Fruit fly (Drosophila melanogaster): ENCODE results near the gene Akh.
A peak's percentile ranks its signal among the peaks of the same experiment; 100 is the strongest.

Akh gene

DNA sequence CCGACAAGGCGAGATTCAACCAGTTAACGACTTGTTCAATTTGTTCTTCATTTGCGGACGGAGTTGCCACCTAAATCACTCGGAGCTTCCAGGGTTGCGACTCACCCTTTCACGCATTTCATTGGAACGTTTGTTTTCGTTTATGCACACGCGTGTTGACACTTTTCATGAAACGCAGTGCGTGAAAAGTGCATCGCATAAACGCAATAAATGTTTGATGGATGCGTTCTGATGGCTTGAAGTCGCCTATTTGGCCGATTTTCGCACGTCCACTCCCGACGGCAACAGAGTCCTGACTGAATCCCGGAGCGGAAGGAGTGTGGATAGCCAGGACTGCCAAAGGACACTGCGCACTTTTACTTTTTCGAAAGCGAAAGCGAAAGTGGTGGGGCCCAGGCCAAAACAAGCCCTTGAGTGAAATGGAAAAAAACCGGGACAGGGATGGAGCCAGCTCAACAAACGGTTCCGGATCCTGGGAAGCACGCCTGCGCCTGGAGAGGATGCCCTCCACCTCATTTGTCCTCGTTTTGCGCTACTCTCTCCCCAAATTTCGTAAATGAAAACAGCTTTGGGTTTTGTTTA is 36.8 kb downstream of the Akh start, which contains the start of gene Teh4 (continued):
- peak; percentile 5 for TF ChIP-seq net (GFP tag; optimal IDR thresholded peaks at IDR 0.05)
- no peak for TF ChIP-seq Hr4 (GFP tag; optimal IDR thresholded peaks at IDR 0.05)
- peak; percentile 24 for TF ChIP-seq fd59A (GFP tag; optimal IDR thresholded peaks at IDR 0.05)
- no peak for TF ChIP-seq CG16779 (tag; optimal IDR thresholded peaks at IDR 0.05)
- no peak for TF ChIP-seq CG11294 (GFP tag; IDR thresholded peaks at IDR 0.05)
- TF ChIP-seq Met (GFP tag; optimal IDR thresholded peaks at IDR 0.05), result no peak
- 0 out of 3 replicates have a peak, but pooled peaks have one; percentile 21 for TF ChIP-seq CG8119 (GFP tag; IDR thresholded peaks at IDR 0.05)

DNA sequence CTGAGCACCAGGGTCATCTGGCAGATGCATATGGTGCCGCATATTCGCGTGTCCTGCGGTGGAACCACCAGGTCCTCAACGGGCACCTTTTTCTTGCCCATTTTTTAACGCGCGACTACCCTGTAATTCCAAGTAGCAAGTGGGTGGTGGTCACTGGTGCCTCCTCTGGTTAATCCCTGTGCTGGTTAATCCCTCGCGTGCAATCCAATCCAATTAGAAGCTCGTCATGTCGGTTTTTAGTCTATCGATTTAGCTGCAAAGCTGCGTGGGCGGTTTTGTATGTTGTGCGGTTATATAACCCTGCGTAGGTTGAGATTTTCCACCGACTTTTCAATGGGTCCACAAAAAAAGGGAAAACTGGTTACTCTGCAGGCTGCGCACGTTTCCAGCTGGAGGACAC is 43.3 kb downstream of the Akh start, which contains the start of gene Teh3:
TSS of gene Teh3 (minus strand) at position 101 of the 400 bp plus-strand sequence.
- TF ChIP-seq CG34406 (GFP tag; optimal IDR thresholded peaks at IDR 0.05) (no peak), acj6 (GFP tag; optimal IDR thresholded peaks at IDR 0.05) (no peak), Ets96B (tag; optimal IDR thresholded peaks at IDR 0.05) (no peak), CG3032 (tag; optimal IDR thresholded peaks at IDR 0.05) (no peak), CG6854 (GFP tag; optimal IDR thresholded peaks at IDR 0.05) (no peak), achi (GFP tag; optimal IDR thresholded peaks at IDR 0.05) (no peak), dac (GFP tag; optimal IDR thresholded peaks at IDR 0.05) (no peak), spab (GFP tag; optimal IDR thresholded peaks at IDR 0.05) (no peak), topi (GFP tag; optimal IDR thresholded peaks at IDR 0.05) (no peak), CG15336 (GFP tag; IDR thresholded peaks at IDR 0.05) (no peak), CG9139 (GFP tag; optimal IDR thresholded peaks at IDR 0.05) (no peak), CG8632 (GFP tag; optimal IDR thresholded peaks at IDR 0.05) (no peak), OdsH (GFP tag; optimal IDR thresholded peaks at IDR 0.05) (no peak), CG4318 (GFP tag; optimal IDR thresholded peaks at IDR 0.05) (no peak)

- TF ChIP-seq ss (GFP tag; optimal IDR thresholded peaks at IDR 0.05) (no peak), dsx (GFP tag; optimal IDR thresholded peaks at IDR 0.05; ENCODE audit: poor library complexity, severe bottlenecking) (no peak), CG6276 (GFP tag; optimal IDR thresholded peaks at IDR 0.05) (no peak), CG16779 (tag; optimal IDR thresholded peaks at IDR 0.05) (peak; percentile 6)
Observed at dm6 chr3L:4185259-4185658, 44.0 kb downstream of the Akh start.

DNA sequence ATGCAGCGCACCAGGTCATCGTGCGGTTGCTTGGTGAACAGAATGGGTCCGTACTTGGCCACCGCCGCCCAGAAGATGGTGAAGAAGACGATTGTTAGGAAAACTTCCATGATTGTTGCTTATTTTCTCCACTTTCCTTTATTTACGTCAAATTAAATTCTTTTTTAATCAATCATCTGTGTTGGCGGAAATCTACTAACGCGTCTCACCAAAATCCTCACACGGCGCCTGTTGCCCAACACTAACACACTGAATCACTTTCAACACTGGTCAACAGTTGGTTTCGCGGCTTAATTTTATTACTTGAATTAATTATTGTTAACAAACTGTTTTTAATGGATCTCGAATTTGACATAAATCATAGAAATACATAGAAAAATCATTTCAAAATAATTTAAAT is 45.4 kb downstream of the Akh start, which contains the start of gene VhaM9.7-c:
TSS of gene VhaM9.7-c (minus strand) at position 207 of the 400 bp plus-strand sequence.
- peak; percentile 52 for TF ChIP-seq Sox14 (GFP tag; optimal IDR thresholded peaks at IDR 0.05)
- no peak for TF ChIP-seq CG4318 (GFP tag; optimal IDR thresholded peaks at IDR 0.05)
- TF ChIP-seq Smox (GFP tag; optimal IDR thresholded peaks at IDR 0.05), result no peak
- TF ChIP-seq CG6854 (GFP tag; optimal IDR thresholded peaks at IDR 0.05), result no peak
- TF ChIP-seq lz (GFP tag; optimal IDR thresholded peaks at IDR 0.05), result peak; percentile 55
- peak; percentile 58 for TF ChIP-seq topi (GFP tag; optimal IDR thresholded peaks at IDR 0.05)
- peak; percentile 30 for TF ChIP-seq achi (GFP tag; optimal IDR thresholded peaks at IDR 0.05)
- TF ChIP-seq CG31627 (GFP tag; optimal IDR thresholded peaks at IDR 0.05), result peak; percentile 60
- TF ChIP-seq Ets96B (tag; optimal IDR thresholded peaks at IDR 0.05), result no peak
- no peak for TF ChIP-seq fkh (GFP tag; optimal IDR thresholded peaks at IDR 0.05)
- no peak for TF ChIP-seq OdsH (GFP tag; optimal IDR thresholded peaks at IDR 0.05)
- no peak for TF ChIP-seq fd85E (GFP tag; optimal IDR thresholded peaks at IDR 0.05)
- TF ChIP-seq dac (GFP tag; optimal IDR thresholded peaks at IDR 0.05), result no peak
- no peak for TF ChIP-seq Met (GFP tag; optimal IDR thresholded peaks at IDR 0.05)
- TF ChIP-seq CG6808 (GFP tag; optimal IDR thresholded peaks at IDR 0.05), result no peak
- TF ChIP-seq ss (GFP tag; optimal IDR thresholded peaks at IDR 0.05), result no peak
- 0 out of 3 replicates have a peak, but pooled peaks have one; percentile 15 for TF ChIP-seq CG8119 (GFP tag; IDR thresholded peaks at IDR 0.05)
- TF ChIP-seq cyc (GFP tag; optimal IDR thresholded peaks at IDR 0.05), result peak; percentile 53
- TF ChIP-seq CG6276 (GFP tag; optimal IDR thresholded peaks at IDR 0.05), result no peak
- peak; percentile 55 for TF ChIP-seq esn (GFP tag; optimal IDR thresholded peaks at IDR 0.05)
- TF ChIP-seq CG16779 (tag; optimal IDR thresholded peaks at IDR 0.05), result no peak
- TF ChIP-seq CG10631 (GFP tag; optimal IDR thresholded peaks at IDR 0.05), result no peak
- peak; percentile 40 for TF ChIP-seq pdm3 (GFP tag; optimal IDR thresholded peaks at IDR 0.05)
- no peak for TF ChIP-seq CG6163 (GFP tag; IDR thresholded peaks at IDR 0.05)
- TF ChIP-seq Hr38 (GFP tag; optimal IDR thresholded peaks at IDR 0.05), result no peak
- no peak for TF ChIP-seq CG7368 (GFP tag; optimal IDR thresholded peaks at IDR 0.05)
- no peak for TF ChIP-seq CG34406 (GFP tag; optimal IDR thresholded peaks at IDR 0.05)
- no peak for TF ChIP-seq acj6 (GFP tag; optimal IDR thresholded peaks at IDR 0.05)
- peak; percentile 17 for TF ChIP-seq CG6792 (GFP tag; optimal IDR thresholded peaks at IDR 0.05)
- TF ChIP-seq Blimp-1 (GFP tag; optimal IDR thresholded peaks at IDR 0.05), result no peak
- no peak for TF ChIP-seq salr (GFP tag; optimal IDR thresholded peaks at IDR 0.05)
- TF ChIP-seq Sox15 (GFP tag; optimal IDR thresholded peaks at IDR 0.05), result no peak
- TF ChIP-seq CG15336 (GFP tag; IDR thresholded peaks at IDR 0.05), result no peak
- TF ChIP-seq Lpt (GFP tag; optimal IDR thresholded peaks at IDR 0.05), result no peak
- TF ChIP-seq Hr4 (GFP tag; optimal IDR thresholded peaks at IDR 0.05), result no peak
